Fruit fly (Drosophila melanogaster): ENCODE data around the gene Lsd-2.

Lsd-2 gene

DNA sequence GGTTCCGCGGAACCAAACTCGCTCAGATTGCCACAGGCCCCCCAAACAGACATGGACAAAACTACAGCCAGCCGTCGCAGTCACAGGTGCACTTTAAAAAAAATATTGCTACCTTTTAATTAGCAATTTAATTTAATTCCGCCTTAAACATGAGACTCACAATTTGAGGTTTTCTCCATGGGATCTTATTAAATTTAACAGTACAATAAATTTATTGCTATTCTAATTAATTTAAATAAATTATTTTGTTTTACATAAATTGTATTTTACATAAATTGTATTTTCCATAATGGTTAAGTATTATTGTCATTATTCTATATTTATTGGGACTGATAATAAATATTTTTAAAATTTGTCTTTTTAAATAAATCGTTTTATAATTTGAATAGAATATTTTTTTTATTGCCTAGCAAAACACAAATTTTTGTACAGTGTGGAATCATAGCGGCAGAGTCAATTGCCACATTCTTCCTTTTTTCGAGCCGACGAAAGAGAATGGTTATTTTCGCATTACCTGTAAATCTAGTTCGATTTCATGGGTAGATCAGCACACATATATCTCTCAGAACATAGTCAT is 47.5 kb upstream of the Lsd-2 start (continued):
- TF ChIP-seq CG16863 (GFP tag; optimal IDR thresholded peaks at IDR 0.05) = no peak
- TF ChIP-seq CG18619 (GFP tag; optimal IDR thresholded peaks at IDR 0.05) = no peak
- TF ChIP-seq Xrp1 (GFP tag; IDR thresholded peaks at IDR 0.05) = no peak
- TF ChIP-seq phol (tag; optimal IDR thresholded peaks at IDR 0.05) = peak; percentile 22
- TF ChIP-seq CG1024 (GFP tag; IDR thresholded peaks at IDR 0.05) = no peak
- TF ChIP-seq CG4328 (GFP tag; optimal IDR thresholded peaks at IDR 0.05) = no peak
- no peak for TF ChIP-seq CG11093 (GFP tag; IDR thresholded peaks at IDR 0.05)
- no peak for TF ChIP-seq CG7357 (GFP tag; IDR thresholded peaks at IDR 0.05)
- no peak for TF ChIP-seq Oli (tag; optimal IDR thresholded peaks at IDR 0.05)
- TF ChIP-seq nerfin-2 (GFP tag; IDR thresholded peaks at IDR 0.05; ENCODE audit: partially characterized antibody) = no peak
- no peak for TF ChIP-seq CG34376 (GFP tag; optimal IDR thresholded peaks at IDR 0.05)
- peak; percentile 14 for TF ChIP-seq CG8924 (tag; optimal IDR thresholded peaks at IDR 0.05)
- TF ChIP-seq fd64A (GFP tag; optimal IDR thresholded peaks at IDR 0.05) = no peak
- no peak for TF ChIP-seq p53 (GFP tag; optimal IDR thresholded peaks at IDR 0.05)
- TF ChIP-seq trem (tag; optimal IDR thresholded peaks at IDR 0.05) = no peak
- peak; percentile 44 for TF ChIP-seq Sox100B (GFP tag; optimal IDR thresholded peaks at IDR 0.05)
- TF ChIP-seq CG6791 (GFP tag; IDR thresholded peaks at IDR 0.05; ENCODE audit: partially characterized antibody) = no peak
- TF ChIP-seq CG12391 (tag; optimal IDR thresholded peaks at IDR 0.05) = peak; percentile 15
- TF ChIP-seq CG2889 (GFP tag; IDR thresholded peaks at IDR 0.05) = no peak
- TF ChIP-seq nmo (GFP tag; optimal IDR thresholded peaks at IDR 0.05) = peak; percentile 39
- no peak for TF ChIP-seq Elba2 (GFP tag; optimal IDR thresholded peaks at IDR 0.05)
- TF ChIP-seq CG1832 (GFP tag; optimal IDR thresholded peaks at IDR 0.05) = no peak
- no peak for TF ChIP-seq Hey (tag; optimal IDR thresholded peaks at IDR 0.05)
- peak; percentile 9 for TF ChIP-seq CoRest (tag; optimal IDR thresholded peaks at IDR 0.05)
- no peak for TF ChIP-seq Hand (GFP tag; optimal IDR thresholded peaks at IDR 0.05)
- TF ChIP-seq wek (GFP tag; optimal IDR thresholded peaks at IDR 0.05) = no peak
- TF ChIP-seq CG18764 (GFP tag; optimal IDR thresholded peaks at IDR 0.05) = no peak
- TF ChIP-seq dm (GFP tag; optimal IDR thresholded peaks at IDR 0.05) = no peak
- no peak for TF ChIP-seq CG11085 (GFP tag; IDR thresholded peaks at IDR 0.05)
- TF ChIP-seq CG5953 (GFP tag; IDR thresholded peaks at IDR 0.05) = no peak
- TF ChIP-seq CG13624 (GFP tag; optimal IDR thresholded peaks at IDR 0.05) = no peak
- TF ChIP-seq br (optimal IDR thresholded peaks at IDR 0.05) = no peak
- TF ChIP-seq CG30403 (GFP tag; optimal IDR thresholded peaks at IDR 0.05) = peak; percentile 14
- TF ChIP-seq CHES-1-like (GFP tag; optimal IDR thresholded peaks at IDR 0.05) = no peak
- no peak for TF ChIP-seq Lim3 (GFP tag; IDR thresholded peaks at IDR 0.05)
- TF ChIP-seq tgo (GFP tag; IDR thresholded peaks at IDR 0.05) = no peak
- no peak for TF ChIP-seq CG1603 (tag; optimal IDR thresholded peaks at IDR 0.05)
- no peak for TF ChIP-seq CG18599 (GFP tag; optimal IDR thresholded peaks at IDR 0.05)
- TF ChIP-seq CG4282 (GFP tag; optimal IDR thresholded peaks at IDR 0.05) = no peak
- TF ChIP-seq ro (GFP tag; IDR thresholded peaks at IDR 0.05) = no peak
- no peak for TF ChIP-seq D19B (GFP tag; optimal IDR thresholded peaks at IDR 0.05)
- TF ChIP-seq CG16815 (GFP tag; optimal IDR thresholded peaks at IDR 0.05) = no peak
- peak; percentile 57 for TF ChIP-seq dmrt99B (tag; optimal IDR thresholded peaks at IDR 0.05)
- no peak for TF ChIP-seq kah (GFP tag; optimal IDR thresholded peaks at IDR 0.05)
- TF ChIP-seq vfl (GFP tag; optimal IDR thresholded peaks at IDR 0.05) = no peak
- no peak for TF ChIP-seq CG11560 (tag; IDR thresholded peaks at IDR 0.05)
- peak; percentile 5 for TF ChIP-seq CG7556 (GFP tag; optimal IDR thresholded peaks at IDR 0.05)
- no peak for TF ChIP-seq unc-4 (GFP tag; IDR thresholded peaks at IDR 0.05; ENCODE audit: partially characterized antibody)
- peak; percentile 38 for TF ChIP-seq CG18262 (tag; optimal IDR thresholded peaks at IDR 0.05)
- no peak for TF ChIP-seq ken (GFP tag; IDR thresholded peaks at IDR 0.05)
- TF ChIP-seq yki (optimal IDR thresholded peaks at IDR 0.05) = no peak
- TF ChIP-seq CG7786 (GFP tag; optimal IDR thresholded peaks at IDR 0.05) = no peak
